Worm (Caenorhabditis elegans) whole organism, midembryonic: ENCODE results near the gene str-139.

ENCODE experiments used
- cog-1 ChIP-seq: sonication (generic microtip); optimal IDR thresholded peaks from 2 replicates; lab custom pipeline; 2016; ENCODE audit warnings: missing genetic modification characterization, missing compliant biosample characterization
- ztf-23 ChIP-seq: fragments of 200-800 bp; sonication (Bioruptor generic); IDR thresholded peaks from 2 replicates; pipeline ENCODE4 v1.3.6; 2022; ENCODE audit warnings: missing genetic modification reagents, missing genetic modification characterization, missing compliant biosample characterization

ce11 chrV:8017924-8018323, 44.0 kb downstream of the str-139 start:
- TF ChIP-seq cog-1 (no peak), ztf-23 (no peak)
